Worm (Caenorhabditis elegans) whole organism, mixed stage, embryonic: ENCODE data around the gene srh-139.

Experiments used
- ces-1 ChIP-seq: fragments of 150-350 bp; optimal IDR thresholded peaks from 2 replicates; lab custom pipeline; 2014; ENCODE audit warnings: missing biosample characterization, missing genetic modification reagents, missing genetic modification characterization
- cnd-1 ChIP-seq: fragments of 200-800 bp; sonication (Bioruptor generic); optimal IDR thresholded peaks from 2 replicates; lab custom pipeline; 2018; ENCODE audit warnings: mild to moderate bottlenecking, missing genetic modification characterization, missing compliant biosample characterization
- lin-32 ChIP-seq: fragments of 200-800 bp; sonication (Bioruptor generic); optimal IDR thresholded peaks from 2 replicates; lab custom pipeline; 2018; ENCODE audit warnings: mild to moderate bottlenecking, missing genetic modification characterization, missing compliant biosample characterization
- lsy-2 ChIP-seq: fragments of 150-350 bp; optimal IDR thresholded peaks from 2 replicates; lab custom pipeline; 2014; ENCODE audit warnings: missing biosample characterization, missing genetic modification characterization
- nhr-237 ChIP-seq: fragments of 150-350 bp; optimal IDR thresholded peaks from 2 replicates; lab custom pipeline; 2014; ENCODE audit warnings: missing biosample characterization, missing genetic modification characterization
- nhr-28 ChIP-seq: fragments of 150-350 bp; optimal IDR thresholded peaks from 2 replicates; lab custom pipeline; 2014; ENCODE audit warnings: missing biosample characterization, missing genetic modification characterization
- pha-4 ChIP-seq: fragments of 150-350 bp; optimal IDR thresholded peaks from 2 replicates; lab custom pipeline; 2018; ENCODE audit warnings: missing biosample characterization, missing genetic modification reagents, missing genetic modification characterization
- sem-2 ChIP-seq: fragments of 200-800 bp; sonication (Bioruptor generic); optimal IDR thresholded peaks from 2 replicates; lab custom pipeline; 2018; ENCODE audit warnings: mild to moderate bottlenecking, missing genetic modification characterization, missing compliant biosample characterization
- snpc-4 ChIP-seq: fragments of 150-350 bp; optimal IDR thresholded peaks from 2 replicates; lab custom pipeline; 2014; ENCODE audit warnings: missing biosample characterization, missing genetic modification characterization
- unc-39 ChIP-seq: fragments of 150-350 bp; optimal IDR thresholded peaks from 2 replicates; lab custom pipeline; 2014; ENCODE audit warnings: missing biosample characterization, missing genetic modification characterization
- unc-62 ChIP-seq: fragments of 150-350 bp; optimal IDR thresholded peaks from 2 replicates; lab custom pipeline; 2014; ENCODE audit warnings: missing biosample characterization, missing genetic modification reagents, missing genetic modification characterization
- zip-8 ChIP-seq: fragments of 150-350 bp; optimal IDR thresholded peaks from 2 replicates; lab custom pipeline; 2014; ENCODE audit warnings: missing biosample characterization, missing genetic modification characterization

DNA sequence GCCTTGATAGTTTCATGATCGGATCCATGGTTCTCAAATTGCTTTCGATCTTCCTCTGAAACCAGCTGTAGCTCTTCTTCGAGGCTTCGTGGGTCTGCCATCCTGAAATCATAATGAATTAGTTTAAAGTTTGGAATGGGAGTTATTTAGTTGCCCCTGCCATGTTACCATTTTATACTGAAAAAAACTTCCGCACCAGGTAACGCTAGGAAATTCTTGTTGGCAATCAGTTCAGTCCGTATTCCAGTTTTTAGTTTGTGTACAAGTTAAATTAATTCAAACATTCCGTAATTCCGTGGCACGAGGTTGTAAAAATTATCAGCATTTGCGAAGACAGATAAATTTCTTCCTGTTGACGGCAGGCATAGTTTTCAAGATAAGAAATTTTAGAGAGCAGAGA lies 3.7 kb downstream of the srh-139 start, which contains the start of gene Y32B12A.5:
- TF ChIP-seq lsy-2 (no peak), unc-39 (tag; lab: Kevin White, UChicago) (no peak), cnd-1 (no peak), snpc-4 (tag; lab: Kevin White, UChicago) (no peak), nhr-28 (tag; lab: Kevin White, UChicago) (no peak), sem-2 (GFP tag; lab: Kevin White, UChicago) (no peak), unc-62 (GFP tag; lab: Kevin White, UChicago) (no peak), zip-8 (no peak), ces-1 (GFP tag; lab: Kevin White, UChicago) (no peak), lin-32 (GFP tag; lab: Kevin White, UChicago) (no peak), nhr-237 (tag; lab: Kevin White, UChicago) (no peak), pha-4 (tag; lab: Kevin White, UChicago) (no peak)
